Worm (Caenorhabditis elegans) whole organism, L4 larva: ENCODE data around the gene aptf-3.

Experiments used
- D1046.2 ChIP-seq: fragments of 200-800 bp; sonication (Bioruptor generic); IDR thresholded peaks from 2 replicates; pipeline ENCODE4 v1.3.6; 2022; ENCODE audit warnings: missing genetic modification characterization, missing compliant biosample characterization
- aha-1 ChIP-seq: fragments of 150-350 bp; peaks from one replicate; lab custom pipeline; 2014; ENCODE audit warnings: missing biosample characterization, missing genetic modification characterization
- aly-2 ChIP-seq: sonication (generic microtip); optimal IDR thresholded peaks from 2 replicates; lab custom pipeline; 2018; ENCODE audit warnings: missing biosample characterization, missing genetic modification characterization
- ceh-20 ChIP-seq: fragments of 200-800 bp; sonication (Bioruptor generic); IDR thresholded peaks from 2 replicates; pipeline ENCODE4 v1.3.6; 2022; ENCODE audit warnings: missing genetic modification reagents, missing genetic modification characterization, missing compliant biosample characterization
- ceh-28 ChIP-seq: fragments of 150-350 bp; optimal IDR thresholded peaks from 2 replicates; lab custom pipeline; 2014; ENCODE audit warnings: missing biosample characterization, missing genetic modification reagents, missing genetic modification characterization
- lin-1 ChIP-seq: fragments of 200-800 bp; sonication (Bioruptor generic); IDR thresholded peaks from 2 replicates; pipeline ENCODE4 v1.3.6; 2022; ENCODE audit warnings: missing genetic modification reagents, missing genetic modification characterization, missing compliant biosample characterization
- lir-3 ChIP-seq: sonication (generic microtip); optimal IDR thresholded peaks from 2 replicates; lab custom pipeline; 2016; ENCODE audit warnings: mild to moderate bottlenecking, missing genetic modification characterization, missing compliant biosample characterization
- mdt-29 ChIP-seq: fragments of 200-800 bp; sonication (Bioruptor generic); IDR thresholded peaks from 2 replicates; pipeline ENCODE4 v1.3.6; 2022; ENCODE audit warnings: missing genetic modification reagents, missing genetic modification characterization, missing compliant biosample characterization
- nhr-28 ChIP-seq: fragments of 150-350 bp; optimal IDR thresholded peaks from 2 replicates; lab custom pipeline; 2014; ENCODE audit warnings: missing biosample characterization, missing genetic modification characterization
- nhr-48 ChIP-seq: sonication (generic microtip); optimal IDR thresholded peaks from 2 replicates; lab custom pipeline; 2016; ENCODE audit warnings: mild to moderate bottlenecking, missing genetic modification characterization, missing compliant biosample characterization
- unc-130 ChIP-seq: sonication (generic microtip); optimal IDR thresholded peaks from 2 replicates; lab custom pipeline; 2016; ENCODE audit warnings: missing genetic modification reagents, missing genetic modification characterization, missing compliant biosample characterization
- unc-39 ChIP-seq: sonication (generic microtip); optimal IDR thresholded peaks from 2 replicates; lab custom pipeline; 2017; ENCODE audit warnings: missing biosample characterization, missing genetic modification characterization
- zag-1 ChIP-seq: fragments of 150-350 bp; optimal IDR thresholded peaks from 2 replicates; lab custom pipeline; 2014; ENCODE audit warnings: missing biosample characterization, missing genetic modification characterization
- zip-2 ChIP-seq: fragments of 150-350 bp; optimal IDR thresholded peaks from 2 replicates; lab custom pipeline; 2014; ENCODE audit warnings: missing biosample characterization, missing genetic modification characterization

ce11 chrII:8581700-8582099 is 12.3 kb upstream of the aptf-3 start, which contains the start of gene arl-1:
- TF ChIP-seq zip-2 (tag; lab: Kevin White, UChicago) (no peak), ceh-28 (no peak), lir-3 (tag; lab: Kevin White, UChicago) (no peak), nhr-48 (tag; lab: Kevin White, UChicago) (no peak), lin-1 (no peak), ceh-20 (GFP tag; lab: Robert Waterston, UW) (no peak), unc-130 (GFP tag; lab: Kevin White, UChicago) (no peak), nhr-28 (tag; lab: Kevin White, UChicago) (no peak), aha-1 (tag; lab: Kevin White, UChicago) (no peak), unc-39 (tag; lab: Kevin White, UChicago) (no peak), zag-1 (tag; lab: Kevin White, UChicago) (no peak), mdt-29 (GFP tag; lab: Robert Waterston, UW) (no peak), aly-2 (no peak), D1046.2 (GFP tag; lab: Robert Waterston, UW) (no peak)
